Fruit fly (Drosophila melanogaster): ENCODE data around the gene CG15262.

The CG15262 gene

dm6 chr2L:15292139-15292538, 5.5 kb upstream of the CG15262 start, which contains the start of gene CG15260:
TSS of gene CG15260 (minus strand) at chr2L:15292239.
- TF ChIP-seq noc (tag; optimal IDR thresholded peaks at IDR 0.05) = no peak

dm6 chr2L:15301841-15302240, 4.2 kb downstream of the CG15262 start:
- no peak for TF ChIP-seq noc (tag; optimal IDR thresholded peaks at IDR 0.05)

- no peak for TF ChIP-seq noc (tag; optimal IDR thresholded peaks at IDR 0.05)
Measured at dm6 chr2L:15304359-15304758, 6.8 kb downstream of the CG15262 start.

dm6 chr2L:15306802-15307201, 9.2 kb downstream of the CG15262 start:
- TF ChIP-seq noc (tag; optimal IDR thresholded peaks at IDR 0.05) = no peak

- TF ChIP-seq noc (tag; optimal IDR thresholded peaks at IDR 0.05) = no peak
Measured at dm6 chr2L:15314903-15315302, 17.3 kb downstream of the CG15262 start.

dm6 chr2L:15316410-15316809, 18.8 kb downstream of the CG15262 start:
- TF ChIP-seq noc (tag; optimal IDR thresholded peaks at IDR 0.05) = no peak

dm6 chr2L:15318801-15319200, 21.2 kb downstream of the CG15262 start, which contains the start of gene nht:
TSS of gene nht (minus strand) at chr2L:15318901.
- no peak for TF ChIP-seq noc (tag; optimal IDR thresholded peaks at IDR 0.05)

dm6 chr2L:15319208-15319607, 21.6 kb downstream of the CG15262 start:
- no peak for TF ChIP-seq noc (tag; optimal IDR thresholded peaks at IDR 0.05)

- TF ChIP-seq noc (tag; optimal IDR thresholded peaks at IDR 0.05) = no peak
Measured at dm6 chr2L:15319874-15320273, 22.3 kb downstream of the CG15262 start.

- TF ChIP-seq noc (tag; optimal IDR thresholded peaks at IDR 0.05) = no peak
Measured at dm6 chr2L:15321408-15321807, 23.8 kb downstream of the CG15262 start.

- TF ChIP-seq noc (tag; optimal IDR thresholded peaks at IDR 0.05) = no peak
Measured at dm6 chr2L:15323196-15323595, 25.6 kb downstream of the CG15262 start.

dm6 chr2L:15324103-15324840, 26.7 kb downstream of the CG15262 start:
- TF ChIP-seq noc (tag; optimal IDR thresholded peaks at IDR 0.05) = no peak

dm6 chr2L:15325555-15326285, 28.1 kb downstream of the CG15262 start:
- no peak for TF ChIP-seq noc (tag; optimal IDR thresholded peaks at IDR 0.05)

- TF ChIP-seq noc (tag; optimal IDR thresholded peaks at IDR 0.05) = no peak
Measured at dm6 chr2L:15327993-15328392, 30.4 kb downstream of the CG15262 start.

dm6 chr2L:15329382-15329781, 31.8 kb downstream of the CG15262 start:
- TF ChIP-seq noc (tag; optimal IDR thresholded peaks at IDR 0.05) = no peak

dm6 chr2L:15330641-15331040, 33.0 kb downstream of the CG15262 start:
- no peak for TF ChIP-seq noc (tag; optimal IDR thresholded peaks at IDR 0.05)

dm6 chr2L:15331353-15331752, 33.7 kb downstream of the CG15262 start:
- TF ChIP-seq noc (tag; optimal IDR thresholded peaks at IDR 0.05) = no peak
